Worm (Caenorhabditis elegans) whole organism, late embryonic: ENCODE data around the gene C27D6.1.

Source experiments
- F13H6.1 ChIP-seq: sonication (generic microtip); optimal IDR thresholded peaks from 2 replicates; lab custom pipeline; 2016; ENCODE audit warnings: missing genetic modification characterization, missing compliant biosample characterization
- K09A11.1 ChIP-seq: sonication (generic microtip); optimal IDR thresholded peaks from 2 replicates; lab custom pipeline; 2017; ENCODE audit warnings: antibody characterized with exemption, mild to moderate bottlenecking, missing genetic modification characterization, missing compliant biosample characterization; ENCODE audit not compliant: insufficient read depth
- T23F11.4 ChIP-seq: fragments of 200-800 bp; sonication (Bioruptor generic); optimal IDR thresholded peaks from 2 replicates; lab custom pipeline; 2018; ENCODE audit warnings: mild to moderate bottlenecking, missing genetic modification characterization, missing compliant biosample characterization
- ceh-14 ChIP-seq: sonication (generic microtip); optimal IDR thresholded peaks from 2 replicates; lab custom pipeline; 2016; ENCODE audit warnings: missing genotype, missing genetic modification characterization, missing compliant biosample characterization
- ceh-18 ChIP-seq: sonication (generic microtip); optimal IDR thresholded peaks from 2 replicates; lab custom pipeline; 2016; ENCODE audit warnings: missing genetic modification characterization, missing compliant biosample characterization
- ceh-2 ChIP-seq: sonication (generic microtip); optimal IDR thresholded peaks from 2 replicates; lab custom pipeline; 2016; ENCODE audit warnings: missing genotype, missing genetic modification characterization, missing compliant biosample characterization
- ceh-24 ChIP-seq: sonication (generic microtip); optimal IDR thresholded peaks from 2 replicates; lab custom pipeline; 2016; ENCODE audit warnings: mild to moderate bottlenecking, missing genetic modification characterization, missing compliant biosample characterization
- ceh-30 ChIP-seq: fragments of 150-350 bp; optimal IDR thresholded peaks from 2 replicates; lab custom pipeline; 2014; ENCODE audit warnings: missing biosample characterization, missing genetic modification characterization
- ceh-31 ChIP-seq: sonication (generic microtip); optimal IDR thresholded peaks from 2 replicates; lab custom pipeline; 2016; ENCODE audit warnings: missing genetic modification characterization, missing compliant biosample characterization
- ceh-34 ChIP-seq: sonication (generic microtip); optimal IDR thresholded peaks from 2 replicates; lab custom pipeline; 2016; ENCODE audit warnings: mild to moderate bottlenecking, missing genetic modification characterization, missing compliant biosample characterization
- ceh-45 ChIP-seq: fragments of 200-800 bp; sonication (Bioruptor generic); IDR thresholded peaks from 2 replicates; pipeline ENCODE4 v1.3.6; 2022; ENCODE audit warnings: missing genetic modification reagents, missing genetic modification characterization, missing compliant biosample characterization
- ceh-9 ChIP-seq: sonication (generic microtip); optimal IDR thresholded peaks from 2 replicates; lab custom pipeline; 2016; ENCODE audit warnings: mild to moderate bottlenecking, missing genetic modification characterization, inconsistent platforms, missing compliant biosample characterization
- elt-2 ChIP-seq: sonication (generic microtip); optimal IDR thresholded peaks from 2 replicates; lab custom pipeline; 2016; ENCODE audit warnings: missing genetic modification reagents, missing genetic modification characterization, missing compliant biosample characterization
- elt-4 ChIP-seq: sonication (generic microtip); optimal IDR thresholded peaks from 2 replicates; lab custom pipeline; 2016; ENCODE audit warnings: missing genetic modification characterization, missing compliant biosample characterization
- ets-4 ChIP-seq: sonication (generic microtip); optimal IDR thresholded peaks from 2 replicates; lab custom pipeline; 2016; ENCODE audit warnings: missing genetic modification characterization, missing compliant biosample characterization
- eyg-1 ChIP-seq: sonication (generic microtip); optimal IDR thresholded peaks from 2 replicates; lab custom pipeline; 2016; ENCODE audit warnings: missing genotype, missing genetic modification characterization, missing compliant biosample characterization
- fax-1 ChIP-seq: sonication (generic microtip); optimal IDR thresholded peaks from 2 replicates; lab custom pipeline; 2016; ENCODE audit warnings: missing genotype, missing genetic modification characterization, missing compliant biosample characterization
- gmeb-2 ChIP-seq: sonication (generic microtip); optimal IDR thresholded peaks from 2 replicates; lab custom pipeline; 2016; ENCODE audit warnings: missing genetic modification characterization, inconsistent platforms, missing compliant biosample characterization
- hlh-30 ChIP-seq: sonication (generic microtip); optimal IDR thresholded peaks from 2 replicates; lab custom pipeline; 2017; ENCODE audit warnings: antibody characterized with exemption, missing genetic modification characterization, missing compliant biosample characterization; ENCODE audit not compliant: insufficient read depth
- hlh-8 ChIP-seq: sonication (generic microtip); optimal IDR thresholded peaks from 2 replicates; lab custom pipeline; 2016; ENCODE audit warnings: missing genotype, missing genetic modification characterization, missing compliant biosample characterization
- lim-6 ChIP-seq: sonication (generic microtip); optimal IDR thresholded peaks from 2 replicates; lab custom pipeline; 2016; ENCODE audit warnings: missing genetic modification characterization, missing compliant biosample characterization
- lin-11 ChIP-seq: fragments of 200-800 bp; sonication (Bioruptor generic); optimal IDR thresholded peaks from 2 replicates; lab custom pipeline; 2018; ENCODE audit warnings: mild to moderate bottlenecking, missing genetic modification characterization, missing compliant biosample characterization
- madf-2 ChIP-seq: sonication (generic microtip); optimal IDR thresholded peaks from 2 replicates; lab custom pipeline; 2017; ENCODE audit warnings: missing genetic modification characterization, missing compliant biosample characterization
- nfya-1 ChIP-seq: sonication (generic microtip); optimal IDR thresholded peaks from 2 replicates; lab custom pipeline; 2017; ENCODE audit warnings: missing genetic modification characterization, mild to moderate bottlenecking, missing compliant biosample characterization, antibody characterized with exemption, moderate library complexity
- nhr-11 ChIP-seq: fragments of 150-350 bp; optimal IDR thresholded peaks from 2 replicates; lab custom pipeline; 2014; ENCODE audit warnings: missing biosample characterization, missing genetic modification characterization
- nhr-232 ChIP-seq: sonication (generic microtip); optimal IDR thresholded peaks from 2 replicates; lab custom pipeline; 2016; ENCODE audit warnings: missing genetic modification characterization, missing compliant biosample characterization
- pag-3 ChIP-seq: sonication (generic microtip); optimal IDR thresholded peaks from 2 replicates; lab custom pipeline; 2016; ENCODE audit warnings: missing compliant biosample characterization, missing genetic modification characterization, borderline replicate concordance
- pat-9 ChIP-seq: fragments of 200-800 bp; sonication (Bioruptor generic); optimal IDR thresholded peaks from 2 replicates; lab custom pipeline; 2018; ENCODE audit warnings: mild to moderate bottlenecking, missing genetic modification characterization, moderate library complexity, missing compliant biosample characterization
- pax-1 ChIP-seq: fragments of 150-350 bp; optimal IDR thresholded peaks from 2 replicates; lab custom pipeline; 2014; ENCODE audit warnings: missing biosample characterization, missing genetic modification characterization
- pqm-1 ChIP-seq: sonication (generic microtip); optimal IDR thresholded peaks from 2 replicates; lab custom pipeline; 2016; ENCODE audit warnings: missing genetic modification characterization, missing compliant biosample characterization
- pros-1 ChIP-seq: fragments of 150-350 bp; optimal IDR thresholded peaks from 2 replicates; lab custom pipeline; 2014; ENCODE audit warnings: missing biosample characterization, missing genetic modification reagents, missing genetic modification characterization
- ref-2 ChIP-seq: sonication (generic microtip); optimal IDR thresholded peaks from 2 replicates; lab custom pipeline; 2016; ENCODE audit warnings: missing genetic modification characterization, missing compliant biosample characterization
- rnt-1 ChIP-seq: sonication (generic microtip); optimal IDR thresholded peaks from 2 replicates; lab custom pipeline; 2016; ENCODE audit warnings: missing genetic modification characterization, missing compliant biosample characterization
- sdc-2 ChIP-seq: sonication (generic microtip); optimal IDR thresholded peaks from 2 replicates; lab custom pipeline; 2016; ENCODE audit warnings: missing genotype, missing genetic modification characterization, missing compliant biosample characterization
- syd-9 ChIP-seq: sonication (generic microtip); optimal IDR thresholded peaks from 2 replicates; lab custom pipeline; 2016; ENCODE audit warnings: mild to moderate bottlenecking, missing genetic modification characterization, moderate library complexity, missing compliant biosample characterization
- tbx-2 ChIP-seq: sonication (generic microtip); optimal IDR thresholded peaks from 2 replicates; lab custom pipeline; 2016; ENCODE audit warnings: missing genetic modification characterization, missing compliant biosample characterization
- ttx-3 ChIP-seq: sonication (generic microtip); optimal IDR thresholded peaks from 2 replicates; lab custom pipeline; 2016; ENCODE audit warnings: missing genetic modification reagents, missing genetic modification characterization, missing compliant biosample characterization
- unc-3 ChIP-seq, 2 experiments: fragments of 200-800 bp in 1 of 2; sonication (Bioruptor generic) in 1 of 2; sonication (generic microtip) in 1 of 2; conservative IDR thresholded peaks in 1 of 2; optimal IDR thresholded peaks in 1 of 2; 2 replicates each; pipeline versions ENCODE4 v1.3.6 to Lab custom; 2016 to 2022; ENCODE audit warnings: missing compliant biosample characterization in 2 of 2, missing genetic modification characterization in 2 of 2, missing genetic modification reagents in 1 of 2
- unc-42 ChIP-seq: sonication (generic microtip); optimal IDR thresholded peaks from 2 replicates; lab custom pipeline; 2016; ENCODE audit warnings: missing genotype, missing genetic modification characterization, missing compliant biosample characterization
- unc-55 ChIP-seq: sonication (generic microtip); optimal IDR thresholded peaks from 2 replicates; lab custom pipeline; 2017; ENCODE audit warnings: missing biosample characterization, missing genetic modification reagents, missing genetic modification characterization

The C27D6.1 gene

ce11 chrII:5181497-5181896 is 8.9 kb downstream of the C27D6.1 start:
- TF ChIP-seq nfya-1 (peak; percentile 80), madf-2 (tag; lab: Kevin White, UChicago) (peak; percentile 15), elt-4 (no peak), sdc-2 (tag; lab: Kevin White, UChicago) (peak; percentile 45), ets-4 (tag; lab: Kevin White, UChicago) (no peak), K09A11.1 (peak; percentile 12), ref-2 (tag; lab: Kevin White, UChicago) (peak; percentile 61), nhr-232 (tag; lab: Kevin White, UChicago) (no peak), ceh-45 (GFP tag; lab: Robert Waterston, UW) (no peak), fax-1 (no peak), pqm-1 (tag; lab: Kevin White, UChicago) (no peak), unc-3 (GFP tag; conservative IDR thresholded peaks at IDR 0.05; lab: Robert Waterston, UW) (no peak), unc-3 (tag; optimal IDR thresholded peaks at IDR 0.05; lab: Kevin White, UChicago) (peak; percentile 30), ceh-30 (tag; lab: Kevin White, UChicago) (no peak), ceh-2 (tag; lab: Kevin White, UChicago) (peak; percentile 29), eyg-1 (tag; lab: Kevin White, UChicago) (no peak), ceh-31 (tag; lab: Kevin White, UChicago) (peak; percentile 88), hlh-8 (tag; lab: Kevin White, UChicago) (peak; percentile 17), rnt-1 (tag; lab: Kevin White, UChicago) (peak; percentile 52), lim-6 (tag; lab: Kevin White, UChicago) (no peak), T23F11.4 (GFP tag; lab: Kevin White, UChicago) (no peak), tbx-2 (peak; percentile 55), unc-55 (GFP tag; lab: Kevin White, UChicago) (peak; percentile 87), syd-9 (tag; lab: Kevin White, UChicago) (peak; percentile 45), elt-2 (tag; lab: Kevin White, UChicago) (peak; percentile 83), ttx-3 (tag; lab: Kevin White, UChicago) (no peak), gmeb-2 (no peak), pax-1 (tag; lab: Kevin White, UChicago) (no peak), ceh-34 (tag; lab: Kevin White, UChicago) (peak; percentile 64), F13H6.1 (tag; lab: Kevin White, UChicago) (peak; percentile 36), ceh-24 (tag; lab: Kevin White, UChicago) (no peak), pros-1 (tag; lab: Kevin White, UChicago) (peak; percentile 80), pat-9 (no peak), unc-42 (tag; lab: Kevin White, UChicago) (peak; percentile 51), ceh-18 (tag; lab: Kevin White, UChicago) (peak; percentile 74), ceh-9 (tag; lab: Kevin White, UChicago) (no peak), hlh-30 (tag; lab: Kevin White, UChicago) (peak; percentile 90)

ce11 chrII:5182451-5182850 is 9.9 kb downstream of the C27D6.1 start:
- no peak for TF ChIP-seq ceh-2 (tag; lab: Kevin White, UChicago)
- no peak for TF ChIP-seq pax-1 (tag; lab: Kevin White, UChicago)
- TF ChIP-seq pqm-1 (tag; lab: Kevin White, UChicago) = no peak
- peak; percentile 89 for TF ChIP-seq elt-2 (tag; lab: Kevin White, UChicago)
- peak; percentile 89 for TF ChIP-seq hlh-30 (tag; lab: Kevin White, UChicago)
- no peak for TF ChIP-seq nhr-11 (tag; lab: Kevin White, UChicago)
- TF ChIP-seq unc-55 (GFP tag; lab: Kevin White, UChicago) = peak; percentile 43
- TF ChIP-seq nfya-1 = peak; percentile 14
- TF ChIP-seq ceh-45 (GFP tag; lab: Robert Waterston, UW) = 0 out of 2 replicates have a peak, but pooled peaks have one; percentile 31

ce11 chrII:5183207-5183606 is 10.7 kb downstream of the C27D6.1 start:
- TF ChIP-seq pag-3 (tag; lab: Kevin White, UChicago) (no peak), ceh-14 (tag; lab: Kevin White, UChicago) (no peak), nfya-1 (no peak), lin-11 (tag; lab: Kevin White, UChicago) (no peak), ceh-30 (tag; lab: Kevin White, UChicago) (no peak), tbx-2 (no peak), fax-1 (no peak), nhr-232 (tag; lab: Kevin White, UChicago) (no peak)
